Worm (Caenorhabditis elegans) whole organism, L4 larva: ENCODE data around the gene myrf-1.

ENCODE experiments used
- F10B5.3 ChIP-seq: sonication (generic microtip); optimal IDR thresholded peaks from 2 replicates; lab custom pipeline; 2016; ENCODE audit warnings: mild to moderate bottlenecking, missing genetic modification characterization, missing compliant biosample characterization
- F37D6.2 ChIP-seq: sonication (generic microtip); optimal IDR thresholded peaks from 2 replicates; lab custom pipeline; 2016; ENCODE audit warnings: mild to moderate bottlenecking, missing genetic modification characterization, missing compliant biosample characterization
- F44E2.7 ChIP-seq: fragments of 200-800 bp; sonication (Bioruptor generic); IDR thresholded peaks from 2 replicates; pipeline ENCODE4 v2.1.2; 2022; ENCODE audit warnings: missing genetic modification characterization, missing compliant biosample characterization
- T20F7.1 ChIP-seq: fragments of 200-800 bp; sonication (Bioruptor generic); optimal IDR thresholded peaks from 2 replicates; lab custom pipeline; 2018; ENCODE audit warnings: mild to moderate bottlenecking, missing genetic modification characterization, missing compliant biosample characterization
- T26A8.4 ChIP-seq: fragments of 200-800 bp; sonication (Bioruptor generic); IDR thresholded peaks from 2 replicates; pipeline ENCODE4 v1.3.6; 2022; ENCODE audit warnings: missing genetic modification characterization, missing compliant biosample characterization
- Y5F2A.4 ChIP-seq: fragments of 200-800 bp; sonication (Bioruptor generic); optimal IDR thresholded peaks from 2 replicates; lab custom pipeline; 2018; ENCODE audit warnings: mild to moderate bottlenecking, missing genetic modification characterization, missing compliant biosample characterization
- Y75B8A.6 ChIP-seq: fragments of 200-800 bp; sonication (Bioruptor generic); IDR thresholded peaks from 2 replicates; pipeline ENCODE4 v1.3.6; 2022; ENCODE audit warnings: missing genetic modification reagents, missing genetic modification characterization, missing compliant biosample characterization
- aha-1 ChIP-seq: fragments of 150-350 bp; peaks from one replicate; lab custom pipeline; 2014; ENCODE audit warnings: missing biosample characterization, missing genetic modification characterization
- ama-1 ChIP-seq: fragments of 150-350 bp; optimal IDR thresholded peaks from 2 replicates; lab custom pipeline; 2014; ENCODE audit warnings: inconsistent platforms, mixed read lengths
- ceh-28 ChIP-seq: fragments of 150-350 bp; optimal IDR thresholded peaks from 2 replicates; lab custom pipeline; 2014; ENCODE audit warnings: missing biosample characterization, missing genetic modification reagents, missing genetic modification characterization
- ceh-62 ChIP-seq: sonication (generic microtip); optimal IDR thresholded peaks from 2 replicates; lab custom pipeline; 2017; ENCODE audit warnings: missing biosample characterization, missing genetic modification characterization
- ces-1 ChIP-seq: fragments of 150-350 bp; sonication (generic microtip); optimal IDR thresholded peaks from 4 replicates; lab custom pipeline; 2014; ENCODE audit warnings: missing biosample characterization, missing genetic modification reagents, missing genetic modification characterization
- daf-16 ChIP-seq, 3 experiments: sonication (generic microtip); optimal IDR thresholded peaks; 2 replicates each; lab custom pipeline; 2016 to 2017; ENCODE audit warnings: missing genetic modification characterization in 3 of 3, missing genetic modification reagents in 3 of 3, mild to moderate bottlenecking in 2 of 3, missing compliant biosample characterization in 2 of 3, missing biosample characterization in 1 of 3, moderate library complexity in 1 of 3
- duxl-1 ChIP-seq: sonication (generic microtip); optimal IDR thresholded peaks from 2 replicates; lab custom pipeline; 2016; ENCODE audit warnings: mild to moderate bottlenecking, missing genetic modification characterization, moderate library complexity, missing compliant biosample characterization; ENCODE audit not compliant: poor library complexity
- dve-1 ChIP-seq: sonication (generic microtip); optimal IDR thresholded peaks from 2 replicates; lab custom pipeline; 2017; ENCODE audit warnings: antibody characterized with exemption, mild to moderate bottlenecking, missing genetic modification characterization, missing compliant biosample characterization; ENCODE audit not compliant: insufficient read depth
- egl-43 ChIP-seq: fragments of 200-800 bp; sonication (Bioruptor generic); IDR thresholded peaks from 2 replicates; pipeline ENCODE4 v1.3.6; 2022; ENCODE audit warnings: missing genetic modification reagents, missing genetic modification characterization, missing compliant biosample characterization
- gei-8 ChIP-seq: fragments of 200-800 bp; sonication (Bioruptor generic); optimal IDR thresholded peaks from 2 replicates; lab custom pipeline; 2018; ENCODE audit warnings: mild to moderate bottlenecking, missing genetic modification characterization, missing compliant biosample characterization
- hlh-11 ChIP-seq: fragments of 200-800 bp; sonication (Bioruptor generic); optimal IDR thresholded peaks from 2 replicates; lab custom pipeline; 2018; ENCODE audit warnings: mild to moderate bottlenecking, missing genetic modification characterization, missing compliant biosample characterization
- lin-1 ChIP-seq: fragments of 200-800 bp; sonication (Bioruptor generic); IDR thresholded peaks from 2 replicates; pipeline ENCODE4 v1.3.6; 2022; ENCODE audit warnings: missing genetic modification reagents, missing genetic modification characterization, missing compliant biosample characterization
- lin-13 ChIP-seq: fragments of 150-350 bp; optimal IDR thresholded peaks from 2 replicates; lab custom pipeline; 2014; ENCODE audit warnings: missing biosample characterization, missing genetic modification reagents, missing genetic modification characterization
- lin-15B ChIP-seq: fragments of 150-350 bp; sonication (generic microtip); optimal IDR thresholded peaks from 3 replicates; lab custom pipeline; 2014; ENCODE audit warnings: missing biosample characterization, missing genetic modification characterization
- lin-39 ChIP-seq: fragments of 150-350 bp; optimal IDR thresholded peaks from 2 replicates; lab custom pipeline; 2014; ENCODE audit warnings: missing biosample characterization, missing genetic modification reagents, missing genetic modification characterization
- lsy-2 ChIP-seq, 2 experiments: fragments of 150-350 bp in 1 of 2; sonication (generic microtip) in 1 of 2; optimal IDR thresholded peaks; 2 replicates each; lab custom pipeline; 2014 to 2017; ENCODE audit warnings: missing biosample characterization in 2 of 2, missing genetic modification characterization in 2 of 2
- madf-5 ChIP-seq, 2 experiments: fragments of 200-800 bp; sonication (Bioruptor generic); IDR thresholded peaks; 2 replicates each; pipeline ENCODE4 v1.3.6; 2022; ENCODE audit warnings: missing compliant biosample characterization in 2 of 2, missing genetic modification characterization in 2 of 2
- madf-9 ChIP-seq: fragments of 200-800 bp; sonication (Bioruptor generic); conservative IDR thresholded peaks from 2 replicates; pipeline ENCODE4 v1.3.6; 2022; ENCODE audit warnings: missing genetic modification reagents, missing genetic modification characterization, missing compliant biosample characterization
- mdl-1 ChIP-seq, 2 experiments: fragments of 150-350 bp in 1 of 2; sonication (generic microtip) in 1 of 2; optimal IDR thresholded peaks; 2 replicates each; lab custom pipeline; 2014 to 2017; ENCODE audit warnings: missing biosample characterization in 2 of 2, missing genetic modification characterization in 2 of 2
- mdt-29 ChIP-seq: fragments of 200-800 bp; sonication (Bioruptor generic); IDR thresholded peaks from 2 replicates; pipeline ENCODE4 v1.3.6; 2022; ENCODE audit warnings: missing genetic modification reagents, missing genetic modification characterization, missing compliant biosample characterization
- mep-1 ChIP-seq: fragments of 150-350 bp; sonication (generic microtip); optimal IDR thresholded peaks from 3 replicates; lab custom pipeline; 2014; ENCODE audit warnings: missing biosample characterization, missing genetic modification characterization
- nhr-237 ChIP-seq: sonication (generic microtip); optimal IDR thresholded peaks from 2 replicates; lab custom pipeline; 2017; ENCODE audit warnings: missing biosample characterization, missing genetic modification characterization
- nhr-41 ChIP-seq: fragments of 200-800 bp; sonication (Bioruptor generic); IDR thresholded peaks from 2 replicates; pipeline ENCODE4 v1.3.6; 2022; ENCODE audit warnings: missing genetic modification reagents, missing genetic modification characterization, missing compliant biosample characterization
- nhr-42 ChIP-seq: fragments of 200-800 bp; sonication (Bioruptor generic); IDR thresholded peaks from 2 replicates; pipeline ENCODE4 v1.3.6; 2022; ENCODE audit warnings: missing genetic modification characterization, missing compliant biosample characterization
- pqm-1 ChIP-seq: sonication (generic microtip); optimal IDR thresholded peaks from 2 replicates; lab custom pipeline; 2017; ENCODE audit warnings: missing biosample characterization, missing genetic modification characterization
- saeg-2 ChIP-seq: fragments of 200-800 bp; sonication (Bioruptor generic); IDR thresholded peaks from 2 replicates; pipeline ENCODE4 v1.3.6; 2022; ENCODE audit warnings: missing genetic modification reagents, missing genetic modification characterization, missing compliant biosample characterization
- set-16 ChIP-seq: fragments of 200-800 bp; sonication (Bioruptor generic); IDR thresholded peaks from 2 replicates; pipeline ENCODE4 v1.3.6; 2022; ENCODE audit warnings: missing genetic modification reagents, missing genetic modification characterization, missing compliant biosample characterization
- snpc-1.2 ChIP-seq: fragments of 200-800 bp; sonication (Bioruptor generic); IDR thresholded peaks from 2 replicates; pipeline ENCODE4 v1.3.6; 2022; ENCODE audit warnings: missing genetic modification reagents, missing genetic modification characterization, missing compliant biosample characterization
- spr-1 ChIP-seq: sonication (generic microtip); optimal IDR thresholded peaks from 2 replicates; lab custom pipeline; 2016; ENCODE audit warnings: mild to moderate bottlenecking, missing genetic modification characterization, missing compliant biosample characterization
- tra-1 ChIP-seq: fragments of 200-800 bp; sonication (Bioruptor generic); IDR thresholded peaks from 2 replicates; pipeline ENCODE4 v1.3.6; 2022; ENCODE audit warnings: missing genetic modification reagents, missing genetic modification characterization, missing compliant biosample characterization
- unc-130 ChIP-seq: sonication (generic microtip); optimal IDR thresholded peaks from 2 replicates; lab custom pipeline; 2016; ENCODE audit warnings: missing genetic modification reagents, missing genetic modification characterization, missing compliant biosample characterization
- unc-62 ChIP-seq, 3 experiments: fragments of 150-350 bp in 1 of 3; sonication (generic microtip); optimal IDR thresholded peaks in 2 of 3; peaks in 1 of 3; 1 replicate in 1 of 3; 2 replicates in 2 of 3; lab custom pipeline; 2014 to 2017; ENCODE audit warnings: missing biosample characterization in 3 of 3, missing genetic modification characterization in 3 of 3, missing genetic modification reagents in 3 of 3, missing genotype in 1 of 3
- zag-1 ChIP-seq: fragments of 150-350 bp; optimal IDR thresholded peaks from 2 replicates; lab custom pipeline; 2014; ENCODE audit warnings: missing biosample characterization, missing genetic modification characterization
- zip-2 ChIP-seq: fragments of 150-350 bp; optimal IDR thresholded peaks from 2 replicates; lab custom pipeline; 2014; ENCODE audit warnings: missing biosample characterization, missing genetic modification characterization

Gene myrf-1

ce11 chrII:10550872-10551647 is 48.7 kb upstream of the myrf-1 start (continued):
- no peak for TF ChIP-seq ces-1 (GFP tag; lab: Kevin White, UChicago)
- peak in 1 of 2 experiments; percentile 15 for TF ChIP-seq mdl-1 (tag; optimal IDR thresholded peaks at IDR 0.05; lab: Kevin White, UChicago)
- 0 out of 2 replicates have a peak, but pooled peaks have one; percentile 16 for TF ChIP-seq madf-9 (GFP tag; lab: Robert Waterston, UW)

- TF ChIP-seq unc-62 (GFP tag; optimal IDR thresholded peaks at IDR 0.05 in 1 of 2; lab: Kevin White, UChicago) = peak in 1 of 2 experiments; percentile 84
- no peak for TF ChIP-seq unc-62 (tag; optimal IDR thresholded peaks at IDR 0.05; lab: Kevin White, UChicago)
- peak; percentile 73 for TF ChIP-seq ama-1 (lab: Kevin White, UChicago)
- TF ChIP-seq lsy-2 (tag; optimal IDR thresholded peaks at IDR 0.05; lab: Kevin White, UChicago) = peak in 1 of 2 experiments; percentile 27
- TF ChIP-seq hlh-11 = no peak
- peak; percentile 37; the same call in 1 of the 2 replicates for TF ChIP-seq set-16
- no peak for TF ChIP-seq daf-16 (GFP tag; optimal IDR thresholded peaks at IDR 0.05; lab: Kevin White, UChicago)
- peak; percentile 16 for TF ChIP-seq daf-16 (tag; optimal IDR thresholded peaks at IDR 0.05; lab: Kevin White, UChicago)
- TF ChIP-seq duxl-1 = no peak
- 0 out of 2 replicates have a peak, but pooled peaks have one; percentile 7 for TF ChIP-seq snpc-1.2 (GFP tag; lab: Robert Waterston, UW)
- no peak for TF ChIP-seq nhr-42 (GFP tag; lab: Robert Waterston, UW)
- TF ChIP-seq mdt-29 (GFP tag; lab: Robert Waterston, UW) = 0 out of 2 replicates have a peak, but pooled peaks have one; percentile 36
- peak; percentile 98 for TF ChIP-seq aha-1 (tag; lab: Kevin White, UChicago)
- no peak for TF ChIP-seq nhr-237 (tag; lab: Kevin White, UChicago)
- TF ChIP-seq, all 104 proteins: peak for 8
Observed at ce11 chrII:10550173-10550572, 47.8 kb upstream of the myrf-1 start.

ce11 chrII:10548778-10549671 is 46.7 kb upstream of the myrf-1 start:
- TF ChIP-seq lin-15B (no peak), T26A8.4 (GFP tag; lab: Robert Waterston, UW) (peak; percentile 69), zip-2 (tag; lab: Kevin White, UChicago) (no peak), nhr-42 (GFP tag; lab: Robert Waterston, UW) (peak; percentile 74), lin-39 (tag; lab: Kevin White, UChicago) (peak; percentile 76), dve-1 (tag; lab: Kevin White, UChicago) (peak; percentile 71), pqm-1 (tag; lab: Kevin White, UChicago) (no peak), T20F7.1 (GFP tag; lab: Kevin White, UChicago) (peak; percentile 66), tra-1 (GFP tag; lab: Robert Waterston, UW) (peak; percentile 31; the same call in 1 of the 2 replicates), madf-5 (GFP tag; IDR thresholded peaks at IDR 0.05; lab: Robert Waterston, UW) (peak in 1 of 2 experiments; percentile 75; a peak in 1 of 4 replicates), Y75B8A.6 (GFP tag; lab: Robert Waterston, UW) (no peak), F37D6.2 (peak; percentile 61), gei-8 (no peak), unc-130 (GFP tag; lab: Kevin White, UChicago) (peak; percentile 16), Y5F2A.4 (GFP tag; lab: Kevin White, UChicago) (no peak), nhr-41 (GFP tag; lab: Robert Waterston, UW) (0 out of 2 replicates have a peak, but pooled peaks have one; percentile 21), lsy-2 (tag; optimal IDR thresholded peaks at IDR 0.05; lab: Kevin White, UChicago) (peak; percentile 74 to 76), snpc-1.2 (GFP tag; lab: Robert Waterston, UW) (peak; percentile 54; the same call in 1 of the 2 replicates), lin-1 (GFP tag; lab: Robert Waterston, UW) (peak; percentile 11; the same call in 1 of the 2 replicates), F10B5.3 (tag; lab: Kevin White, UChicago) (no peak), lin-13 (GFP tag; lab: Kevin White, UChicago) (peak; percentile 20), mep-1 (tag; lab: Kevin White, UChicago) (peak; percentile 89), madf-9 (GFP tag; lab: Robert Waterston, UW) (peak; percentile 33; the same call in 1 of the 2 replicates), ceh-62 (no peak), zag-1 (tag; lab: Kevin White, UChicago) (no peak), spr-1 (tag; lab: Kevin White, UChicago) (peak; percentile 63), saeg-2 (GFP tag; lab: Robert Waterston, UW) (0 out of 2 replicates have a peak, but pooled peaks have one; percentile 28), ceh-28 (tag; lab: Kevin White, UChicago) (no peak), F44E2.7 (GFP tag; lab: Robert Waterston, UW) (no peak), nhr-237 (tag; lab: Kevin White, UChicago) (no peak), egl-43 (peak; percentile 91)
